Fruit fly (Drosophila melanogaster) whole organism, adult: ENCODE data around the gene CG4577.

Experiments
- CG11617 ChIP-seq: fragments of 200-800 bp; sonication (Bioruptor generic); optimal IDR thresholded peaks from 2 replicates; lab custom pipeline; 2017; ENCODE audit warnings: mild to moderate bottlenecking, missing biosample characterization, missing genetic modification reagents, missing genetic modification characterization
- CG12768 ChIP-seq: fragments of 200-800 bp; sonication (Bioruptor generic); optimal IDR thresholded peaks from 2 replicates; lab custom pipeline; 2017; ENCODE audit warnings: missing biosample characterization, missing genetic modification characterization, mild to moderate bottlenecking, moderate library complexity, missing genetic modification reagents
- CG33017 ChIP-seq: fragments of 200-800 bp; sonication (Bioruptor generic); optimal IDR thresholded peaks from 2 replicates; lab custom pipeline; 2018; ENCODE audit warnings: missing biosample characterization, mild to moderate bottlenecking, missing genetic modification characterization, moderate library complexity
- CG5204 ChIP-seq: fragments of 200-800 bp; sonication (Bioruptor generic); optimal IDR thresholded peaks from 2 replicates; lab custom pipeline; 2016; ENCODE audit warnings: missing biosample characterization, missing genetic modification characterization
- CG7045 ChIP-seq: fragments of 200-800 bp; sonication (Bioruptor generic); optimal IDR thresholded peaks from 2 replicates; lab custom pipeline; 2017; ENCODE audit warnings: missing biosample characterization, mild to moderate bottlenecking, missing genetic modification characterization
- Clk ChIP-seq: fragments of 200-800 bp; sonication (Bioruptor generic); optimal IDR thresholded peaks from 2 replicates; lab custom pipeline; 2017; ENCODE audit warnings: missing biosample characterization, missing genetic modification characterization
- Crg-1 ChIP-seq: fragments of 200-800 bp; sonication (Bioruptor generic); optimal IDR thresholded peaks from 2 replicates; lab custom pipeline; 2016; ENCODE audit warnings: missing biosample characterization, missing genetic modification characterization
- Hr96 ChIP-seq: fragments of 200-800 bp; sonication (Bioruptor generic); optimal IDR thresholded peaks from 2 replicates; lab custom pipeline; 2016; ENCODE audit warnings: missing biosample characterization, missing genetic modification characterization
- Mnt ChIP-seq: fragments of 200-800 bp; sonication (Bioruptor generic); optimal IDR thresholded peaks from 2 replicates; lab custom pipeline; 2016; ENCODE audit warnings: missing biosample characterization, mild to moderate bottlenecking, missing genetic modification characterization
- bab1 ChIP-seq: fragments of 200-800 bp; sonication (Bioruptor generic); optimal IDR thresholded peaks from 3 replicates; lab custom pipeline; 2019; ENCODE audit warnings: missing biosample characterization, mild to moderate bottlenecking, missing genetic modification characterization, moderate library complexity
- cic ChIP-seq: fragments of 200-800 bp; sonication (Bioruptor generic); optimal IDR thresholded peaks from 2 replicates; lab custom pipeline; 2017; ENCODE audit warnings: missing biosample characterization, mild to moderate bottlenecking, missing genetic modification characterization, moderate library complexity
- cnc ChIP-seq, 2 experiments: fragments of >200 bp; optimal IDR thresholded peaks; 2 replicates each; lab custom pipeline; 2017
- kay ChIP-seq: fragments of 200-800 bp; sonication (Bioruptor generic); peaks from one replicate; lab custom pipeline; 2016; ENCODE audit warnings: missing biosample characterization, missing genetic modification characterization, borderline replicate concordance
- ovo ChIP-seq: fragments of 200-800 bp; sonication (Bioruptor generic); optimal IDR thresholded peaks from 2 replicates; lab custom pipeline; 2016; ENCODE audit warnings: missing biosample characterization, missing genetic modification characterization

DNA sequence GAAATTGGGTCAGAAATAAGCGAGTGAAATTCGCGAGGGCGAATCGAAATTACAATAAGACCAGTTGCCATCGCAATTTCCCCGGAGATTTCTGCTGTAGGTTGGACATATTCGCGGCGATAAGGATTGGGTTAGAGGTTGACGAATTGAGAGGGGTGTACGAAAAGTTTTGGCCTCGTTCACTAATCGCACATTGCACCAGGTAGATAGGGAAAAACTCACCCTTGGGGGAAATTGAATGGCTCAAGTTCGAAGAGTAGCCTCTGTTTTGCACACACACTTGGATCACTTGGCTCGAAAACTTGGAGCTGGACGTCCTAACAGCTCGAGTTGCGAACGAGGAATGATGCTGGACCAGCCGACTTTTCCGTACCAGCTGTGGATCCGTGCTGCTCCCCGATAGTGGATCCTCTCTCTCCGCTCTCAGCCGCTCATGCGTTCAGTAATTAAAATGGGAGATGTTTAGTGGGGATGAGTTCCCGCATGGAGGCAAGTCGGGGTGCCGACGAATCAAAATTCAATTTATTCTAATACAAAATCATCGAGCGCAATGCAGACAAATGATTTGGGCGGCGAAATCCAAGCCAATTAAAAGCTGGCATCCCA, 29.1 kb downstream of the CG4577 start, which contains the start of gene CG5080:
- TF ChIP-seq ovo (GFP tag; lab: Kevin White, UChicago) (no peak), CG11617 (GFP tag; lab: Kevin White, UChicago) (no peak), CG5204 (no peak), kay (GFP tag; lab: Kevin White, UChicago) (no peak), Crg-1 (GFP tag; lab: Kevin White, UChicago) (no peak), CG33017 (tag; lab: Kevin White, UChicago) (no peak), CG7045 (GFP tag; lab: Kevin White, UChicago) (no peak), cnc (optimal IDR thresholded peaks at IDR 0.05; lab: Kevin White, UChicago) (no peak), Mnt (GFP tag; lab: Kevin White, UChicago) (no peak), CG12768 (GFP tag; lab: Kevin White, UChicago) (no peak), bab1 (GFP tag; lab: Kevin White, UChicago) (no peak), Hr96 (GFP tag; lab: Kevin White, UChicago) (no peak), cic (GFP tag; lab: Kevin White, UChicago) (no peak), Clk (GFP tag; lab: Kevin White, UChicago) (no peak)
